Fruit fly (Drosophila melanogaster): ENCODE measurements around the gene CG33543.

DNA sequence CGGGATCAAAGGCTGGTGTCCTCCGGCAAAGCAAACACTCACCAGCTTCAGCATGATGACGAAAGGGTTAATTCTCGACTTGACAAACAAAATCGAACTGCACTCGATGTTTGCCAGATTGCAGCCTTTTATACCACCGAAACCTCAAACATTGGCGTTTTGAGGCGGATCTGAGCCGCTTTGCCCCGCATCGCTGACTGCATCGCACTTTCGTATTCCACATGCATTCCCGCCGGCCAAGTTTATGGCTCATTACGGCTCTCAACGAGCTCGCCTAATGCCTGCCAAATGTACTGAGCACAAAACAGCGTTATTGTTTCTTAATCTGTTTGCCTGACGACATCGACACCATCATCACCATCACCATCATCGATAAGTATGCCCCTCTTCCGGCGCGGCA, 980 bp upstream of the CG33543 start, which contains the start of gene CG15353:
- TF ChIP-seq Blimp-1 (GFP tag; optimal IDR thresholded peaks at IDR 0.05) (no peak), fd59A (GFP tag; optimal IDR thresholded peaks at IDR 0.05) (no peak), CG7368 (GFP tag; optimal IDR thresholded peaks at IDR 0.05) (no peak), CG6808 (GFP tag; optimal IDR thresholded peaks at IDR 0.05) (no peak), CG8319 (GFP tag; optimal IDR thresholded peaks at IDR 0.05) (no peak), CG16779 (tag; optimal IDR thresholded peaks at IDR 0.05) (no peak), Gug (GFP tag; IDR thresholded peaks at IDR 0.05) (no peak), Sox102F (GFP tag; optimal IDR thresholded peaks at IDR 0.05) (no peak), Hr39 (GFP tag; optimal IDR thresholded peaks at IDR 0.05) (no peak), Hr4 (GFP tag; optimal IDR thresholded peaks at IDR 0.05) (no peak)
